Fruit fly (Drosophila melanogaster) whole organism, embryonic: ENCODE results near the gene CG15449.

Source experiments
- Atf3 ChIP-seq: fragments of 200-800 bp; sonication (Bioruptor generic); optimal IDR thresholded peaks from 3 replicates; lab custom pipeline; 2016; ENCODE audit warnings: missing biosample characterization, missing genetic modification characterization
- Awh ChIP-seq: fragments of 200-800 bp; sonication (Bioruptor generic); IDR thresholded peaks from 2 replicates; pipeline ENCODE4, ENCODE4 v1.3.6; 2022; ENCODE audit warnings: missing biosample characterization, missing genetic modification characterization
- CG10209 ChIP-seq: fragments of 200-800 bp; sonication (Bioruptor generic); optimal IDR thresholded peaks from 3 replicates; lab custom pipeline; 2017; ENCODE audit warnings: missing biosample characterization, mild to moderate bottlenecking, missing genetic modification characterization, missing genetic modification reagents
- CG11398 ChIP-seq: fragments of 200-800 bp; sonication (Bioruptor generic); optimal IDR thresholded peaks from 2 replicates; lab custom pipeline; 2016; ENCODE audit warnings: missing biosample characterization, missing genetic modification characterization
- CG13624 ChIP-seq: fragments of 200-800 bp; sonication (Bioruptor generic); optimal IDR thresholded peaks from 2 replicates; lab custom pipeline; 2016; ENCODE audit warnings: missing biosample characterization, missing genetic modification characterization
- CG13894 ChIP-seq: fragments of 200-800 bp; sonication (Bioruptor generic); optimal IDR thresholded peaks from 3 replicates; lab custom pipeline; 2018; ENCODE audit warnings: missing biosample characterization, mild to moderate bottlenecking, missing genetic modification characterization, moderate library complexity
- CG14014 ChIP-seq: fragments of 200-800 bp; sonication (Bioruptor generic); IDR thresholded peaks from 2 replicates; pipeline ENCODE4 v1.3.6; 2022; ENCODE audit warnings: missing biosample characterization, missing genetic modification characterization
- CG14667 ChIP-seq: fragments of 200-800 bp; sonication (Bioruptor generic); IDR thresholded peaks from 2 replicates; pipeline ENCODE4 v1.3.6; 2022; ENCODE audit warnings: missing biosample characterization, missing genetic modification characterization
- CG14860 ChIP-seq: fragments of 200-800 bp; sonication (Bioruptor generic); IDR thresholded peaks from 3 replicates; pipeline ENCODE4 v1.3.6; 2022; ENCODE audit warnings: missing biosample characterization, missing genetic modification characterization; ENCODE audit not compliant: partially characterized antibody
- CG15011 ChIP-seq: fragments of 200-800 bp; sonication (Bioruptor generic); optimal IDR thresholded peaks from 3 replicates; lab custom pipeline; 2018; ENCODE audit warnings: missing biosample characterization, mild to moderate bottlenecking, missing genetic modification characterization
- CG15269 ChIP-seq: fragments of 200-800 bp; sonication (Bioruptor generic); optimal IDR thresholded peaks from 2 replicates; lab custom pipeline; 2018; ENCODE audit warnings: missing biosample characterization, mild to moderate bottlenecking, missing genetic modification characterization, moderate library complexity
- CG15479 ChIP-seq: fragments of 200-800 bp; sonication (Bioruptor generic); optimal IDR thresholded peaks from 3 replicates; lab custom pipeline; 2019; ENCODE audit warnings: missing biosample characterization, mild to moderate bottlenecking, missing genetic modification characterization, moderate library complexity
- CG16813 ChIP-seq: fragments of 200-800 bp; sonication (Bioruptor generic); IDR thresholded peaks from 3 replicates; pipeline ENCODE4 v1.3.6; 2022; ENCODE audit warnings: missing biosample characterization, missing genetic modification characterization; ENCODE audit not compliant: partially characterized antibody
- CG16815 ChIP-seq: fragments of 200-800 bp; sonication (Bioruptor generic); optimal IDR thresholded peaks from 3 replicates; lab custom pipeline; 2017; ENCODE audit warnings: missing biosample characterization, mild to moderate bottlenecking, missing genetic modification characterization
- CG17912 ChIP-seq: fragments of 200-800 bp; sonication (Bioruptor generic); optimal IDR thresholded peaks from 2 replicates; lab custom pipeline; 2018; ENCODE audit warnings: missing biosample characterization, mild to moderate bottlenecking, missing genetic modification characterization
- CG1832 ChIP-seq: fragments of 200-800 bp; sonication (Bioruptor generic); optimal IDR thresholded peaks from 2 replicates; lab custom pipeline; 2017; ENCODE audit warnings: missing biosample characterization, mild to moderate bottlenecking, missing genetic modification characterization, inconsistent platforms
- CG2202 ChIP-seq: fragments of 200-800 bp; sonication (Bioruptor generic); optimal IDR thresholded peaks from 2 replicates; lab custom pipeline; 2018; ENCODE audit warnings: missing biosample characterization, mild to moderate bottlenecking, missing genetic modification characterization
- CG32532 ChIP-seq: fragments of 200-800 bp; sonication (Bioruptor generic); IDR thresholded peaks from 2 replicates; pipeline ENCODE4 v1.3.6; 2022; ENCODE audit warnings: missing biosample characterization, missing genetic modification characterization
- CG42726 ChIP-seq: fragments of 200-800 bp; sonication (Bioruptor generic); IDR thresholded peaks from 2 replicates; pipeline ENCODE4 v1.3.6; 2022; ENCODE audit warnings: missing biosample characterization, missing genetic modification characterization; ENCODE audit not compliant: partially characterized antibody
- CG6175 ChIP-seq: fragments of 200-800 bp; sonication (Bioruptor generic); IDR thresholded peaks from 3 replicates; pipeline ENCODE4 v1.3.6; 2022; ENCODE audit warnings: missing biosample characterization, missing genetic modification characterization
- CG6791 ChIP-seq: fragments of 200-800 bp; sonication (Bioruptor generic); IDR thresholded peaks from 3 replicates; pipeline ENCODE4 v1.3.6; 2022; ENCODE audit warnings: missing biosample characterization, missing genetic modification characterization; ENCODE audit not compliant: partially characterized antibody
- CG7357 ChIP-seq: fragments of 200-800 bp; sonication (Bioruptor generic); IDR thresholded peaks from 3 replicates; pipeline ENCODE4 v1.3.6; 2022; ENCODE audit warnings: missing biosample characterization, missing genetic modification characterization
- CG7928 ChIP-seq: fragments of 200-800 bp; sonication (Bioruptor generic); optimal IDR thresholded peaks from 2 replicates; lab custom pipeline; 2017; ENCODE audit warnings: missing biosample characterization, mild to moderate bottlenecking, missing genetic modification characterization
- CG8089 ChIP-seq: fragments of 200-800 bp; sonication (Bioruptor generic); optimal IDR thresholded peaks from 3 replicates; lab custom pipeline; 2016; ENCODE audit warnings: missing biosample characterization, missing genetic modification characterization
- CG8388 ChIP-seq: fragments of 200-800 bp; sonication (Bioruptor generic); optimal IDR thresholded peaks from 2 replicates; lab custom pipeline; 2019; ENCODE audit warnings: missing biosample characterization, mild to moderate bottlenecking, missing genetic modification characterization, moderate library complexity
- CG8478 ChIP-seq: fragments of >200 bp; optimal IDR thresholded peaks from 2 replicates; lab custom pipeline; 2018
- CG9215 ChIP-seq: fragments of 200-800 bp; sonication (Bioruptor generic); IDR thresholded peaks from 2 replicates; pipeline ENCODE4 v1.3.6; 2022; ENCODE audit warnings: missing biosample characterization, missing genetic modification characterization
- Chrac-16 ChIP-seq: fragments of 200-800 bp; sonication (Bioruptor generic); optimal IDR thresholded peaks from 3 replicates; lab custom pipeline; 2016; ENCODE audit warnings: missing biosample characterization, missing genetic modification characterization
- Dip2 ChIP-seq: fragments of 200-800 bp; sonication (Bioruptor generic); IDR thresholded peaks from 2 replicates; pipeline ENCODE4 v1.3.6; 2022; ENCODE audit warnings: missing biosample characterization, missing genetic modification characterization
- Dip3 ChIP-seq: fragments of 200-800 bp; sonication (Bioruptor generic); optimal IDR thresholded peaks from 3 replicates; lab custom pipeline; 2016; ENCODE audit warnings: missing biosample characterization, missing genetic modification characterization
- Doc2 ChIP-seq: fragments of 200-800 bp; sonication (Bioruptor generic); IDR thresholded peaks from 2 replicates; pipeline ENCODE4 v1.3.6; 2022; ENCODE audit warnings: missing biosample characterization, missing genetic modification characterization
- ERR ChIP-seq: fragments of 200-800 bp; sonication (Bioruptor generic); optimal IDR thresholded peaks from 2 replicates; lab custom pipeline; 2016; ENCODE audit warnings: missing biosample characterization, missing genetic modification characterization
- Gug ChIP-seq: fragments of 200-800 bp; sonication (Bioruptor generic); IDR thresholded peaks from 4 replicates; pipeline ENCODE4 v1.3.6; 2022; ENCODE audit warnings: missing biosample characterization, missing genetic modification characterization
- Hr39 ChIP-seq: fragments of >200 bp; optimal IDR thresholded peaks from 2 replicates; lab custom pipeline; 2017
- Max ChIP-seq: fragments of 200-800 bp; sonication (Bioruptor generic); optimal IDR thresholded peaks from 2 replicates; lab custom pipeline; 2016; ENCODE audit warnings: missing biosample characterization, mild to moderate bottlenecking, missing genetic modification characterization
- Trl ChIP-seq, 3 experiments: fragments of >200 bp in 2 of 3; fragments of 200-800 bp in 1 of 3; sonication (Bioruptor generic) in 1 of 3; optimal IDR thresholded peaks; 2 replicates in 1 of 3; 3 replicates in 2 of 3; lab custom pipeline; 2016 to 2017; ENCODE audit warnings: missing biosample characterization in 1 of 3, missing genetic modification characterization in 1 of 3
- Xrp1 ChIP-seq: fragments of 200-800 bp; sonication (Bioruptor generic); IDR thresholded peaks from 2 replicates; pipeline ENCODE4 v1.3.6; 2022; ENCODE audit warnings: missing biosample characterization, missing genetic modification characterization
- ab ChIP-seq: fragments of 200-800 bp; sonication (Bioruptor generic); optimal IDR thresholded peaks from 2 replicates; lab custom pipeline; 2016; ENCODE audit warnings: missing biosample characterization, missing genetic modification characterization
- bsh ChIP-seq, 2 experiments: fragments of 200-800 bp; sonication (Bioruptor generic); optimal IDR thresholded peaks; 2 replicates each; lab custom pipeline; 2017 to 2018; ENCODE audit warnings: mild to moderate bottlenecking in 2 of 2, missing biosample characterization in 2 of 2, missing genetic modification characterization in 2 of 2, moderate library complexity in 1 of 2
- chm ChIP-seq: fragments of 200-800 bp; sonication (Bioruptor generic); IDR thresholded peaks from 2 replicates; pipeline ENCODE4 v1.3.6; 2022; ENCODE audit warnings: missing biosample characterization, missing genetic modification characterization
- crp ChIP-seq, 2 experiments: fragments of 200-800 bp; sonication (Bioruptor generic); optimal IDR thresholded peaks; 2 replicates in 1 of 2; 3 replicates in 1 of 2; lab custom pipeline; 2017; ENCODE audit warnings: missing biosample characterization in 2 of 2, missing genetic modification characterization in 2 of 2, mild to moderate bottlenecking in 1 of 2, moderate library complexity in 1 of 2
- cwo ChIP-seq: fragments of 200-800 bp; sonication (Bioruptor generic); optimal IDR thresholded peaks from 3 replicates; lab custom pipeline; 2017; ENCODE audit warnings: missing biosample characterization, missing genetic modification characterization, mild to moderate bottlenecking, moderate library complexity, missing genetic modification reagents
- grau ChIP-seq: fragments of 200-800 bp; optimal IDR thresholded peaks from 3 replicates; lab custom pipeline; 2019; ENCODE audit warnings: missing biosample characterization, mild to moderate bottlenecking, missing genetic modification characterization, moderate library complexity
- lmd ChIP-seq: fragments of 200-800 bp; sonication (Bioruptor generic); IDR thresholded peaks from 2 replicates; pipeline ENCODE4 v1.3.6; 2022; ENCODE audit warnings: missing biosample characterization, missing genetic modification characterization
- nom ChIP-seq: fragments of 200-800 bp; sonication (Bioruptor generic); optimal IDR thresholded peaks from 2 replicates; lab custom pipeline; 2017; ENCODE audit warnings: missing biosample characterization, missing genetic modification characterization, mild to moderate bottlenecking, moderate library complexity, missing genetic modification reagents
- odd ChIP-seq: fragments of 200-800 bp; sonication (Bioruptor generic); optimal IDR thresholded peaks from 2 replicates; lab custom pipeline; 2017; ENCODE audit warnings: missing biosample characterization, mild to moderate bottlenecking, missing genetic modification characterization
- pros ChIP-seq: fragments of 200-800 bp; sonication (Bioruptor generic); optimal IDR thresholded peaks from 3 replicates; lab custom pipeline; 2019; ENCODE audit warnings: missing biosample characterization, mild to moderate bottlenecking, missing genetic modification characterization, moderate library complexity
- sr ChIP-seq: fragments of 200-800 bp; sonication (Bioruptor generic); IDR thresholded peaks from 3 replicates; pipeline ENCODE4 v1.3.6; 2022; ENCODE audit warnings: missing biosample characterization, missing genetic modification characterization
- tna ChIP-seq: fragments of 200-800 bp; sonication (Bioruptor generic); IDR thresholded peaks from 2 replicates; pipeline ENCODE4 v1.3.6; 2022; ENCODE audit warnings: missing biosample characterization, missing genetic modification characterization; ENCODE audit not compliant: partially characterized antibody

Gene CG15449

dm6 chrX:21053099-21053715 is 12.8 kb upstream of the CG15449 start (continued):
- TF ChIP-seq CG32532 (GFP tag; lab: Robert Waterston, UW), result peak; percentile 84
- TF ChIP-seq CG9215 (GFP tag; lab: Robert Waterston, UW), result peak; percentile 28; the same call in 1 of the 2 replicates
- TF ChIP-seq Doc2 (GFP tag; lab: Robert Waterston, UW), result no peak
- peak; percentile 72 for TF ChIP-seq Max (GFP tag; lab: Kevin White, UChicago)
- TF ChIP-seq cwo (GFP tag; lab: Kevin White, UChicago), result peak; percentile 63
- TF ChIP-seq CG13624 (GFP tag; lab: Kevin White, UChicago), result peak; percentile 71
- peak; percentile 71 for TF ChIP-seq CG15269
- no peak for TF ChIP-seq CG1832 (GFP tag; lab: Kevin White, UChicago)
- peak; percentile 50 to 64 for TF ChIP-seq bsh (GFP tag; optimal IDR thresholded peaks at IDR 0.05; lab: Kevin White, UChicago)
- TF ChIP-seq Xrp1 (GFP tag; lab: Robert Waterston, UW), result no peak
- peak; percentile 89 for TF ChIP-seq CG7928
- peak; percentile 66 for TF ChIP-seq tna (GFP tag; lab: Robert Waterston, UW)
- peak; percentile 83 for TF ChIP-seq CG6791 (GFP tag; lab: Robert Waterston, UW)
- peak; percentile 91 for TF ChIP-seq nom (GFP tag; lab: Kevin White, UChicago)
- peak; percentile 55 for TF ChIP-seq lmd (GFP tag; lab: Robert Waterston, UW)
- peak; percentile 68 for TF ChIP-seq CG15011 (GFP tag; lab: Kevin White, UChicago)
- TF ChIP-seq CG16813, result peak; percentile 85
- TF ChIP-seq Trl (optimal IDR thresholded peaks at IDR 0.05; lab: Kevin White, UChicago), result no peak
- TF ChIP-seq Trl (GFP tag; optimal IDR thresholded peaks at IDR 0.05; lab: Kevin White, UChicago), result peak; percentile 72
- no peak for TF ChIP-seq CG15479 (GFP tag; lab: Kevin White, UChicago)
- TF ChIP-seq CG42726 (GFP tag; lab: Robert Waterston, UW), result peak; percentile 66
- peak in 1 of 2 experiments; percentile 67 for TF ChIP-seq crp (GFP tag; optimal IDR thresholded peaks at IDR 0.05; lab: Kevin White, UChicago)
- TF ChIP-seq CG14667, result peak; percentile 22; the same call in 1 of the 2 replicates
- peak; percentile 43 for TF ChIP-seq ab
- peak; percentile 40; the same call in 1 of the 3 replicates for TF ChIP-seq CG6175 (GFP tag; lab: Robert Waterston, UW)
- no peak for TF ChIP-seq CG16815 (GFP tag; lab: Kevin White, UChicago)
- TF ChIP-seq CG8478 (lab: Kevin White, UChicago), result no peak
- TF ChIP-seq CG14860, result peak; percentile 80
- peak; percentile 75 for TF ChIP-seq CG2202 (tag; lab: Kevin White, UChicago)
- peak; percentile 48 for TF ChIP-seq CG8388
- TF ChIP-seq Chrac-16, result no peak
- peak; percentile 70 for TF ChIP-seq Awh (GFP tag; lab: Robert Waterston, UW)
- TF ChIP-seq CG11398, result peak; percentile 64
- peak; percentile 62 for TF ChIP-seq Atf3
- no peak for TF ChIP-seq pros (GFP tag; lab: Kevin White, UChicago)
- no peak for TF ChIP-seq Hr39 (lab: Kevin White, UChicago)
- TF ChIP-seq ERR (GFP tag; lab: Kevin White, UChicago), result peak; percentile 62
- peak; percentile 84 for TF ChIP-seq CG17912
- no peak for TF ChIP-seq Dip2 (GFP tag; lab: Robert Waterston, UW)
- peak; percentile 70 for TF ChIP-seq CG10209
- TF ChIP-seq grau, result peak; percentile 66
- TF ChIP-seq Gug (GFP tag; lab: Robert Waterston, UW), result peak; percentile 63; the same call in 2 of the 4 replicates
- TF ChIP-seq CG8089, result peak; percentile 72
- TF ChIP-seq chm, result peak; percentile 93
- TF ChIP-seq odd (GFP tag; lab: Kevin White, UChicago), result peak; percentile 83
- peak; percentile 81; the same call in 2 of the 3 replicates for TF ChIP-seq sr (GFP tag; lab: Robert Waterston, UW)
- 0 out of 3 replicates have a peak, but pooled peaks have one; percentile 31 for TF ChIP-seq CG7357 (GFP tag; lab: Robert Waterston, UW)
- TF ChIP-seq CG13894 (tag; lab: Kevin White, UChicago), result peak; percentile 68
- peak; percentile 58 for TF ChIP-seq Dip3 (GFP tag; lab: Kevin White, UChicago)
- peak; percentile 77 for TF ChIP-seq CG14014 (GFP tag; lab: Robert Waterston, UW)
